Fruit fly (Drosophila melanogaster) whole organism, embryonic: ENCODE results near the gene pot.
A peak's percentile ranks its signal among the peaks of the same experiment; 100 is the strongest.

Experiments
- CG10321 ChIP-seq: fragments of 200-800 bp; sonication (Bioruptor generic); IDR thresholded peaks from 2 replicates; pipeline ENCODE4 v1.3.6; 2022; ENCODE audit warnings: missing biosample characterization, missing genetic modification characterization
- CG10654 ChIP-seq: fragments of 200-800 bp; sonication (Bioruptor generic); optimal IDR thresholded peaks from 2 replicates; lab custom pipeline; 2016; ENCODE audit warnings: missing biosample characterization, missing genetic modification characterization
- CG11093 ChIP-seq: fragments of 200-800 bp; sonication (Bioruptor generic); IDR thresholded peaks from 3 replicates; pipeline ENCODE4 v1.3.6; 2022; ENCODE audit warnings: missing biosample characterization, missing genetic modification characterization
- CG12104 ChIP-seq: fragments of 200-800 bp; sonication (Bioruptor generic); optimal IDR thresholded peaks from 3 replicates; lab custom pipeline; 2016; ENCODE audit warnings: missing biosample characterization, missing genetic modification characterization
- CG13894 ChIP-seq: fragments of 200-800 bp; sonication (Bioruptor generic); optimal IDR thresholded peaks from 3 replicates; lab custom pipeline; 2018; ENCODE audit warnings: missing biosample characterization, mild to moderate bottlenecking, missing genetic modification characterization, moderate library complexity
- CG15479 ChIP-seq: fragments of 200-800 bp; sonication (Bioruptor generic); optimal IDR thresholded peaks from 3 replicates; lab custom pipeline; 2019; ENCODE audit warnings: missing biosample characterization, mild to moderate bottlenecking, missing genetic modification characterization, moderate library complexity
- CG16779 ChIP-seq: fragments of 200-800 bp; sonication (Bioruptor generic); IDR thresholded peaks from 2 replicates; pipeline ENCODE4 v1.3.6; 2022; ENCODE audit warnings: missing biosample characterization, missing genetic modification characterization
- CG18476 ChIP-seq: fragments of 200-800 bp; sonication (Bioruptor generic); optimal IDR thresholded peaks from 2 replicates; lab custom pipeline; 2016; ENCODE audit warnings: missing biosample characterization, mild to moderate bottlenecking, missing genetic modification characterization
- CG2120 ChIP-seq: fragments of 200-800 bp; sonication (Bioruptor generic); optimal IDR thresholded peaks from 3 replicates; lab custom pipeline; 2016; ENCODE audit warnings: missing biosample characterization, missing genetic modification characterization
- CG3281 ChIP-seq: fragments of 200-800 bp; sonication (Bioruptor generic); optimal IDR thresholded peaks from 3 replicates; lab custom pipeline; 2017; ENCODE audit warnings: missing biosample characterization, mild to moderate bottlenecking, missing genetic modification characterization
- CG34376 ChIP-seq: fragments of 200-800 bp; sonication (Bioruptor generic); optimal IDR thresholded peaks from 2 replicates; lab custom pipeline; 2018; ENCODE audit warnings: missing biosample characterization, mild to moderate bottlenecking, missing genetic modification characterization
- CG3838 ChIP-seq: fragments of 200-800 bp; sonication (Bioruptor generic); optimal IDR thresholded peaks from 3 replicates; lab custom pipeline; 2016; ENCODE audit warnings: missing biosample characterization, missing genetic modification characterization
- CG43689 ChIP-seq: fragments of 200-800 bp; sonication (Bioruptor generic); IDR thresholded peaks from 2 replicates; pipeline ENCODE4 v1.3.6; 2022; ENCODE audit warnings: missing biosample characterization, missing genetic modification characterization
- CG5953 ChIP-seq: fragments of 200-800 bp; sonication (Bioruptor generic); IDR thresholded peaks from 2 replicates; pipeline ENCODE4 v1.3.6; 2022; ENCODE audit warnings: missing biosample characterization, missing genetic modification characterization
- CG6683 ChIP-seq: fragments of 200-800 bp; sonication (Bioruptor generic); optimal IDR thresholded peaks from 2 replicates; lab custom pipeline; 2017; ENCODE audit warnings: missing biosample characterization, mild to moderate bottlenecking, missing genetic modification characterization, missing genetic modification reagents
- CG6765 ChIP-seq: fragments of 200-800 bp; sonication (Bioruptor generic); optimal IDR thresholded peaks from 3 replicates; lab custom pipeline; 2017; ENCODE audit warnings: missing biosample characterization, mild to moderate bottlenecking, missing genetic modification characterization
- CG7786 ChIP-seq: fragments of 200-800 bp; sonication (Bioruptor generic); optimal IDR thresholded peaks from 2 replicates; lab custom pipeline; 2016; ENCODE audit warnings: missing biosample characterization, missing genetic modification characterization
- CG8765 ChIP-seq: fragments of 200-800 bp; sonication (Bioruptor generic); IDR thresholded peaks from 2 replicates; pipeline ENCODE4 v1.3.6; 2022; ENCODE audit warnings: missing biosample characterization, missing genetic modification characterization
- CG9215 ChIP-seq: fragments of 200-800 bp; sonication (Bioruptor generic); IDR thresholded peaks from 2 replicates; pipeline ENCODE4 v1.3.6; 2022; ENCODE audit warnings: missing biosample characterization, missing genetic modification characterization
- CG9932 ChIP-seq: fragments of 200-800 bp; sonication (Bioruptor generic); IDR thresholded peaks from 2 replicates; pipeline ENCODE4 v1.3.6; 2022; ENCODE audit warnings: missing biosample characterization, missing genetic modification characterization
- Camta ChIP-seq: fragments of 200-800 bp; sonication (Bioruptor generic); optimal IDR thresholded peaks from 2 replicates; lab custom pipeline; 2016; ENCODE audit warnings: missing biosample characterization, missing genetic modification characterization
- Dbx ChIP-seq: fragments of 200-800 bp; sonication (Bioruptor generic); IDR thresholded peaks from 3 replicates; pipeline ENCODE4 v1.3.6; 2022; ENCODE audit warnings: missing biosample characterization, missing genetic modification characterization
- Dfd ChIP-seq, 2 experiments: fragments of >200 bp; optimal IDR thresholded peaks; 2 replicates each; lab custom pipeline; 2017; ENCODE audit warnings: missing biosample characterization in 2 of 2, missing genetic modification characterization in 2 of 2
- Dll ChIP-seq: fragments of 200-800 bp; sonication (Bioruptor generic); IDR thresholded peaks from 4 replicates; pipeline ENCODE4 v1.3.6; 2022; ENCODE audit warnings: missing biosample characterization, missing genetic modification characterization; ENCODE audit not compliant: partially characterized antibody
- Fer1 ChIP-seq: fragments of 200-800 bp; sonication (Bioruptor generic); optimal IDR thresholded peaks from 2 replicates; lab custom pipeline; 2017; ENCODE audit warnings: missing biosample characterization, mild to moderate bottlenecking, missing genetic modification characterization
- HmgZ ChIP-seq: fragments of 200-800 bp; sonication (Bioruptor generic); optimal IDR thresholded peaks from 2 replicates; lab custom pipeline; 2018; ENCODE audit warnings: missing biosample characterization, mild to moderate bottlenecking, missing genetic modification characterization
- Hr51 ChIP-seq, 2 experiments: fragments of 200-800 bp; sonication (Bioruptor generic); optimal IDR thresholded peaks; 2 replicates in 1 of 2; 3 replicates in 1 of 2; lab custom pipeline; 2016 to 2018; ENCODE audit warnings: missing biosample characterization in 2 of 2, missing genetic modification characterization in 2 of 2, mild to moderate bottlenecking in 1 of 2, moderate library complexity in 1 of 2
- Hsf ChIP-seq: fragments of 200-800 bp; sonication (Bioruptor generic); optimal IDR thresholded peaks from 3 replicates; lab custom pipeline; 2016; ENCODE audit warnings: missing biosample characterization, missing genetic modification characterization
- MTF-1 ChIP-seq: fragments of 200-800 bp; sonication (Bioruptor generic); optimal IDR thresholded peaks from 2 replicates; lab custom pipeline; 2018; ENCODE audit warnings: missing biosample characterization, mild to moderate bottlenecking, missing genetic modification characterization, borderline replicate concordance
- Nf-YA ChIP-seq: fragments of 200-800 bp; sonication (Bioruptor generic); IDR thresholded peaks from 2 replicates; pipeline ENCODE4 v1.3.6; 2022; ENCODE audit warnings: missing biosample characterization, missing genetic modification characterization
- Oaz ChIP-seq: fragments of 200-800 bp; sonication (Bioruptor generic); IDR thresholded peaks from 2 replicates; pipeline ENCODE4 v1.3.6; 2022; ENCODE audit warnings: missing biosample characterization, missing genetic modification characterization
- Ptx1 ChIP-seq: fragments of 200-800 bp; sonication (Bioruptor generic); IDR thresholded peaks from 2 replicates; pipeline ENCODE4 v1.3.6; 2022; ENCODE audit warnings: missing biosample characterization, missing genetic modification characterization
- Ravus ChIP-seq: fragments of 200-800 bp; sonication (Bioruptor generic); IDR thresholded peaks from 2 replicates; pipeline ENCODE4 v1.3.6; 2022; ENCODE audit warnings: missing biosample characterization, missing genetic modification characterization
- Sox100B ChIP-seq: fragments of 200-800 bp; sonication (Bioruptor generic); optimal IDR thresholded peaks from 3 replicates; lab custom pipeline; 2018; ENCODE audit warnings: missing biosample characterization, mild to moderate bottlenecking, missing genetic modification characterization
- aop ChIP-seq: fragments of 200-800 bp; sonication (Bioruptor generic); IDR thresholded peaks from 2 replicates; pipeline ENCODE4 v1.3.6; 2022; ENCODE audit warnings: missing biosample characterization, missing genetic modification characterization
- caup ChIP-seq: fragments of 200-800 bp; sonication (Bioruptor generic); optimal IDR thresholded peaks from 3 replicates; lab custom pipeline; 2017; ENCODE audit warnings: missing biosample characterization, mild to moderate bottlenecking, missing genetic modification characterization, moderate library complexity; ENCODE audit not compliant: severe bottlenecking
- crc ChIP-seq: fragments of 200-800 bp; sonication (Bioruptor generic); optimal IDR thresholded peaks from 2 replicates; lab custom pipeline; 2016; ENCODE audit warnings: missing biosample characterization, missing genetic modification characterization
- cwo ChIP-seq: fragments of 200-800 bp; sonication (Bioruptor generic); optimal IDR thresholded peaks from 3 replicates; lab custom pipeline; 2017; ENCODE audit warnings: missing biosample characterization, missing genetic modification characterization, mild to moderate bottlenecking, moderate library complexity, missing genetic modification reagents
- ewg ChIP-seq: fragments of 200-800 bp; sonication (Bioruptor generic); optimal IDR thresholded peaks from 3 replicates; lab custom pipeline; 2017; ENCODE audit warnings: mild to moderate bottlenecking, missing biosample characterization, missing genetic modification reagents, missing genetic modification characterization
- fd64A ChIP-seq: fragments of 200-800 bp; sonication (Bioruptor generic); optimal IDR thresholded peaks from 3 replicates; lab custom pipeline; 2018; ENCODE audit warnings: missing biosample characterization, mild to moderate bottlenecking, missing genetic modification characterization
- gsb-n ChIP-seq: fragments of 200-800 bp; sonication (Bioruptor generic); optimal IDR thresholded peaks from 3 replicates; lab custom pipeline; 2018; ENCODE audit warnings: missing biosample characterization, mild to moderate bottlenecking, missing genetic modification characterization
- hkb ChIP-seq, 2 experiments: fragments of 200-800 bp in 1 of 2; fragments of >200 bp in 1 of 2; sonication (Bioruptor generic) in 1 of 2; IDR thresholded peaks in 1 of 2; optimal IDR thresholded peaks in 1 of 2; 2 replicates each; pipeline versions ENCODE4 v1.3.6 to Lab custom; 2017 to 2022; ENCODE audit warnings: missing biosample characterization in 1 of 2, missing genetic modification characterization in 1 of 2
- maf-S ChIP-seq: fragments of 200-800 bp; sonication (Bioruptor generic); optimal IDR thresholded peaks from 2 replicates; lab custom pipeline; 2016; ENCODE audit warnings: missing biosample characterization, missing genetic modification characterization
- nom ChIP-seq: fragments of 200-800 bp; sonication (Bioruptor generic); optimal IDR thresholded peaks from 2 replicates; lab custom pipeline; 2017; ENCODE audit warnings: missing biosample characterization, missing genetic modification characterization, mild to moderate bottlenecking, moderate library complexity, missing genetic modification reagents
- onecut ChIP-seq: fragments of 200-800 bp; sonication (Bioruptor generic); IDR thresholded peaks from 2 replicates; pipeline ENCODE4 v1.3.6; 2022; ENCODE audit warnings: missing biosample characterization, missing genetic modification characterization
- sob ChIP-seq: fragments of 200-800 bp; sonication (Bioruptor generic); IDR thresholded peaks from 2 replicates; pipeline ENCODE4 v1.3.6; 2022; ENCODE audit warnings: missing biosample characterization, missing genetic modification characterization
- tio ChIP-seq: fragments of 200-800 bp; sonication (Bioruptor generic); optimal IDR thresholded peaks from 2 replicates; lab custom pipeline; 2017; ENCODE audit warnings: missing biosample characterization, missing genetic modification characterization, inconsistent platforms
- tll ChIP-seq, 2 experiments: fragments of 200-800 bp in 1 of 2; fragments of >200 bp in 1 of 2; sonication (Bioruptor generic) in 1 of 2; optimal IDR thresholded peaks; 2 replicates each; lab custom pipeline; 2017 to 2019; ENCODE audit warnings: missing biosample characterization in 2 of 2, missing genetic modification characterization in 2 of 2, mild to moderate bottlenecking in 1 of 2, moderate library complexity in 1 of 2
- trh ChIP-seq: fragments of 200-800 bp; sonication (Bioruptor generic); optimal IDR thresholded peaks from 2 replicates; lab custom pipeline; 2016; ENCODE audit warnings: missing biosample characterization, missing genetic modification characterization
- twi ChIP-seq: fragments of 200-800 bp; optimal IDR thresholded peaks from 2 replicates; lab custom pipeline; 2019; ENCODE audit warnings: missing biosample characterization, mild to moderate bottlenecking, missing genetic modification characterization, moderate library complexity
- zfh2 ChIP-seq: fragments of 200-800 bp; sonication (Bioruptor generic); optimal IDR thresholded peaks from 2 replicates; lab custom pipeline; 2016; ENCODE audit warnings: missing biosample characterization, missing genetic modification characterization

Gene pot

dm6 chrX:11885356-11885755, 31.7 kb downstream of the pot start (continued):
- TF ChIP-seq CG2120 = peak; percentile 40
- peak in 1 of 2 experiments; percentile 69 for TF ChIP-seq Hr51 (GFP tag; optimal IDR thresholded peaks at IDR 0.05; lab: Kevin White, UChicago)
- TF ChIP-seq tio (GFP tag; lab: Kevin White, UChicago) = no peak
- TF ChIP-seq Camta (GFP tag; lab: Kevin White, UChicago) = no peak
- TF ChIP-seq HmgZ (tag; lab: Kevin White, UChicago) = no peak
- no peak for TF ChIP-seq nom (GFP tag; lab: Kevin White, UChicago)
- TF ChIP-seq MTF-1 (GFP tag; lab: Kevin White, UChicago) = peak; percentile 8
- no peak for TF ChIP-seq sob (GFP tag; lab: Robert Waterston, UW)
- TF ChIP-seq CG8765 (GFP tag; lab: Robert Waterston, UW) = no peak
- TF ChIP-seq CG18476 (GFP tag; lab: Kevin White, UChicago) = no peak
- peak; percentile 51 for TF ChIP-seq Sox100B
- peak; percentile 44; the same call in 1 of the 3 replicates for TF ChIP-seq Dbx
- TF ChIP-seq CG5953 (GFP tag; lab: Robert Waterston, UW) = no peak
- no peak for TF ChIP-seq CG7786 (GFP tag; lab: Kevin White, UChicago)
- TF ChIP-seq onecut (GFP tag; lab: Robert Waterston, UW) = no peak
- TF ChIP-seq CG15479 (GFP tag; lab: Kevin White, UChicago) = no peak
- TF ChIP-seq cwo (GFP tag; lab: Kevin White, UChicago) = peak; percentile 46
- no peak for TF ChIP-seq fd64A
- TF ChIP-seq CG10321 (GFP tag; lab: Robert Waterston, UW) = no peak
- no peak for TF ChIP-seq CG11093 (GFP tag; lab: Robert Waterston, UW)
- TF ChIP-seq CG9215 (GFP tag; lab: Robert Waterston, UW) = no peak
- no peak for TF ChIP-seq Nf-YA
- TF ChIP-seq maf-S (GFP tag; lab: Kevin White, UChicago) = no peak
- TF ChIP-seq Ravus (GFP tag; lab: Robert Waterston, UW) = no peak
- TF ChIP-seq tll (GFP tag; optimal IDR thresholded peaks at IDR 0.05; lab: Kevin White, UChicago) = no peak
- TF ChIP-seq aop (GFP tag; lab: Robert Waterston, UW) = no peak
- TF ChIP-seq Hsf (GFP tag; lab: Kevin White, UChicago) = no peak
- peak; percentile 58 for TF ChIP-seq CG9932
- TF ChIP-seq trh (GFP tag; lab: Kevin White, UChicago) = no peak
- TF ChIP-seq Oaz (GFP tag; lab: Robert Waterston, UW) = 0 out of 2 replicates have a peak, but pooled peaks have one; percentile 10
- TF ChIP-seq CG12104 (GFP tag; lab: Kevin White, UChicago) = peak; percentile 29
- no peak for TF ChIP-seq Dll (GFP tag; lab: Robert Waterston, UW)
- TF ChIP-seq CG6765 (GFP tag; lab: Kevin White, UChicago) = no peak
- TF ChIP-seq CG6683 (GFP tag; lab: Kevin White, UChicago) = peak; percentile 5
- no peak for TF ChIP-seq Ptx1 (GFP tag; lab: Robert Waterston, UW)
- TF ChIP-seq Fer1 (GFP tag; lab: Kevin White, UChicago) = peak; percentile 50
- TF ChIP-seq Dfd (GFP tag; optimal IDR thresholded peaks at IDR 0.05; lab: Kevin White, UChicago) = no peak
- no peak for TF ChIP-seq twi (tag; lab: Kevin White, UChicago)
- TF ChIP-seq CG3281 (GFP tag; lab: Kevin White, UChicago) = peak; percentile 68
- TF ChIP-seq ewg (GFP tag; lab: Kevin White, UChicago) = peak; percentile 6
- TF ChIP-seq caup (GFP tag; lab: Kevin White, UChicago) = peak; percentile 31
- TF ChIP-seq crc (GFP tag; lab: Kevin White, UChicago) = no peak
- no peak for TF ChIP-seq CG16779 (GFP tag; lab: Robert Waterston, UW)
- no peak for TF ChIP-seq CG10654 (GFP tag; lab: Kevin White, UChicago)
- TF ChIP-seq CG3838 (GFP tag; lab: Kevin White, UChicago) = no peak
- TF ChIP-seq gsb-n (tag; lab: Kevin White, UChicago) = no peak
- no peak for TF ChIP-seq hkb (optimal IDR thresholded peaks at IDR 0.05; lab: Kevin White, UChicago)
- TF ChIP-seq hkb (GFP tag; IDR thresholded peaks at IDR 0.05; lab: Robert Waterston, UW) = peak; percentile 55
- TF ChIP-seq CG43689 (GFP tag; lab: Robert Waterston, UW) = no peak
- peak; percentile 17 for TF ChIP-seq zfh2 (GFP tag; lab: Kevin White, UChicago)
- TF ChIP-seq CG34376 (GFP tag; lab: Kevin White, UChicago) = no peak
- TF ChIP-seq CG13894 (tag; lab: Kevin White, UChicago) = peak; percentile 7
